Worm (Caenorhabditis elegans) whole organism, late embryonic: ENCODE measurements around the gene C14E2.5.

Experiments
- C08G9.2 ChIP-seq: sonication (generic microtip); optimal IDR thresholded peaks from 2 replicates; lab custom pipeline; 2016; ENCODE audit warnings: mild to moderate bottlenecking, missing genetic modification characterization, moderate library complexity, missing compliant biosample characterization
- C38D4.7 ChIP-seq: fragments of 200-800 bp; sonication (Bioruptor generic); optimal IDR thresholded peaks from 2 replicates; lab custom pipeline; 2018; ENCODE audit warnings: mild to moderate bottlenecking, missing genetic modification characterization, moderate library complexity, missing compliant biosample characterization
- K02D7.2 ChIP-seq: sonication (generic microtip); optimal IDR thresholded peaks from 2 replicates; lab custom pipeline; 2017; ENCODE audit warnings: mild to moderate bottlenecking, missing genetic modification characterization, missing compliant biosample characterization
- K09A11.1 ChIP-seq: sonication (generic microtip); optimal IDR thresholded peaks from 2 replicates; lab custom pipeline; 2017; ENCODE audit warnings: antibody characterized with exemption, mild to moderate bottlenecking, missing genetic modification characterization, missing compliant biosample characterization; ENCODE audit not compliant: insufficient read depth
- T23F11.4 ChIP-seq: fragments of 200-800 bp; sonication (Bioruptor generic); optimal IDR thresholded peaks from 2 replicates; lab custom pipeline; 2018; ENCODE audit warnings: mild to moderate bottlenecking, missing genetic modification characterization, missing compliant biosample characterization
- ahr-1 ChIP-seq: sonication (generic microtip); optimal IDR thresholded peaks from 2 replicates; lab custom pipeline; 2016; ENCODE audit warnings: missing genetic modification characterization, missing compliant biosample characterization
- ceh-14 ChIP-seq: sonication (generic microtip); optimal IDR thresholded peaks from 2 replicates; lab custom pipeline; 2016; ENCODE audit warnings: missing genotype, missing genetic modification characterization, missing compliant biosample characterization
- ceh-18 ChIP-seq: sonication (generic microtip); optimal IDR thresholded peaks from 2 replicates; lab custom pipeline; 2016; ENCODE audit warnings: missing genetic modification characterization, missing compliant biosample characterization
- ceh-19 ChIP-seq: fragments of 200-800 bp; sonication (Bioruptor generic); optimal IDR thresholded peaks from 2 replicates; lab custom pipeline; 2018; ENCODE audit warnings: mild to moderate bottlenecking, missing genetic modification characterization, missing compliant biosample characterization
- ceh-2 ChIP-seq: sonication (generic microtip); optimal IDR thresholded peaks from 2 replicates; lab custom pipeline; 2016; ENCODE audit warnings: missing genotype, missing genetic modification characterization, missing compliant biosample characterization
- ceh-22 ChIP-seq: sonication (generic microtip); optimal IDR thresholded peaks from 2 replicates; lab custom pipeline; 2017; ENCODE audit warnings: missing biosample characterization, missing genetic modification characterization
- ceh-24 ChIP-seq: sonication (generic microtip); optimal IDR thresholded peaks from 2 replicates; lab custom pipeline; 2016; ENCODE audit warnings: mild to moderate bottlenecking, missing genetic modification characterization, missing compliant biosample characterization
- ceh-31 ChIP-seq: sonication (generic microtip); optimal IDR thresholded peaks from 2 replicates; lab custom pipeline; 2016; ENCODE audit warnings: missing genetic modification characterization, missing compliant biosample characterization
- ceh-34 ChIP-seq: sonication (generic microtip); optimal IDR thresholded peaks from 2 replicates; lab custom pipeline; 2016; ENCODE audit warnings: mild to moderate bottlenecking, missing genetic modification characterization, missing compliant biosample characterization
- ceh-45 ChIP-seq: fragments of 200-800 bp; sonication (Bioruptor generic); IDR thresholded peaks from 2 replicates; pipeline ENCODE4 v1.3.6; 2022; ENCODE audit warnings: missing genetic modification reagents, missing genetic modification characterization, missing compliant biosample characterization
- ceh-9 ChIP-seq: sonication (generic microtip); optimal IDR thresholded peaks from 2 replicates; lab custom pipeline; 2016; ENCODE audit warnings: mild to moderate bottlenecking, missing genetic modification characterization, inconsistent platforms, missing compliant biosample characterization
- elt-2 ChIP-seq: sonication (generic microtip); optimal IDR thresholded peaks from 2 replicates; lab custom pipeline; 2016; ENCODE audit warnings: missing genetic modification reagents, missing genetic modification characterization, missing compliant biosample characterization
- elt-4 ChIP-seq: sonication (generic microtip); optimal IDR thresholded peaks from 2 replicates; lab custom pipeline; 2016; ENCODE audit warnings: missing genetic modification characterization, missing compliant biosample characterization
- ets-4 ChIP-seq: sonication (generic microtip); optimal IDR thresholded peaks from 2 replicates; lab custom pipeline; 2016; ENCODE audit warnings: missing genetic modification characterization, missing compliant biosample characterization
- fax-1 ChIP-seq: sonication (generic microtip); optimal IDR thresholded peaks from 2 replicates; lab custom pipeline; 2016; ENCODE audit warnings: missing genotype, missing genetic modification characterization, missing compliant biosample characterization
- fkh-10 ChIP-seq: fragments of 150-350 bp; optimal IDR thresholded peaks from 2 replicates; lab custom pipeline; 2014; ENCODE audit warnings: missing biosample characterization, missing genetic modification reagents, missing genetic modification characterization
- fkh-6 ChIP-seq: sonication (generic microtip); optimal IDR thresholded peaks from 2 replicates; lab custom pipeline; 2016; ENCODE audit warnings: missing genetic modification characterization, missing compliant biosample characterization
- hlh-13 ChIP-seq: fragments of 200-800 bp; sonication (Bioruptor generic); optimal IDR thresholded peaks from 2 replicates; lab custom pipeline; 2018; ENCODE audit warnings: mild to moderate bottlenecking, missing genetic modification characterization, missing compliant biosample characterization
- hlh-30 ChIP-seq: sonication (generic microtip); optimal IDR thresholded peaks from 2 replicates; lab custom pipeline; 2017; ENCODE audit warnings: antibody characterized with exemption, missing genetic modification characterization, missing compliant biosample characterization; ENCODE audit not compliant: insufficient read depth
- hlh-6 ChIP-seq: sonication (generic microtip); optimal IDR thresholded peaks from 2 replicates; lab custom pipeline; 2016; ENCODE audit warnings: missing genotype, missing genetic modification characterization, missing compliant biosample characterization
- lin-11 ChIP-seq: fragments of 200-800 bp; sonication (Bioruptor generic); optimal IDR thresholded peaks from 2 replicates; lab custom pipeline; 2018; ENCODE audit warnings: mild to moderate bottlenecking, missing genetic modification characterization, missing compliant biosample characterization
- mec-3 ChIP-seq: sonication (generic microtip); optimal IDR thresholded peaks from 2 replicates; lab custom pipeline; 2016; ENCODE audit warnings: borderline replicate concordance, missing genetic modification characterization, missing compliant biosample characterization
- nfya-1 ChIP-seq: sonication (generic microtip); optimal IDR thresholded peaks from 2 replicates; lab custom pipeline; 2017; ENCODE audit warnings: missing genetic modification characterization, mild to moderate bottlenecking, missing compliant biosample characterization, antibody characterized with exemption, moderate library complexity
- npax-4 ChIP-seq: sonication (generic microtip); optimal IDR thresholded peaks from 2 replicates; lab custom pipeline; 2016; ENCODE audit warnings: missing genetic modification characterization, missing compliant biosample characterization
- pag-3 ChIP-seq: sonication (generic microtip); optimal IDR thresholded peaks from 2 replicates; lab custom pipeline; 2016; ENCODE audit warnings: missing compliant biosample characterization, missing genetic modification characterization, borderline replicate concordance
- pha-2 ChIP-seq: sonication (generic microtip); optimal IDR thresholded peaks from 2 replicates; lab custom pipeline; 2017; ENCODE audit warnings: mild to moderate bottlenecking, missing genetic modification characterization, missing compliant biosample characterization
- pha-4 ChIP-seq: fragments of 150-350 bp; optimal IDR thresholded peaks from 2 replicates; lab custom pipeline; 2018; ENCODE audit warnings: missing biosample characterization, missing genetic modification reagents, missing genetic modification characterization
- pqm-1 ChIP-seq: sonication (generic microtip); optimal IDR thresholded peaks from 2 replicates; lab custom pipeline; 2016; ENCODE audit warnings: missing genetic modification characterization, missing compliant biosample characterization
- ref-2 ChIP-seq: sonication (generic microtip); optimal IDR thresholded peaks from 2 replicates; lab custom pipeline; 2016; ENCODE audit warnings: missing genetic modification characterization, missing compliant biosample characterization
- rnt-1 ChIP-seq: sonication (generic microtip); optimal IDR thresholded peaks from 2 replicates; lab custom pipeline; 2016; ENCODE audit warnings: missing genetic modification characterization, missing compliant biosample characterization
- sdc-2 ChIP-seq: sonication (generic microtip); optimal IDR thresholded peaks from 2 replicates; lab custom pipeline; 2016; ENCODE audit warnings: missing genotype, missing genetic modification characterization, missing compliant biosample characterization
- sox-2 ChIP-seq: fragments of 200-800 bp; sonication (Bioruptor generic); IDR thresholded peaks from 2 replicates; pipeline ENCODE4 v1.3.6; 2022; ENCODE audit warnings: missing genetic modification reagents, missing genetic modification characterization, missing compliant biosample characterization
- sox-4 ChIP-seq: sonication (generic microtip); optimal IDR thresholded peaks from 2 replicates; lab custom pipeline; 2017; ENCODE audit warnings: mild to moderate bottlenecking, missing genetic modification characterization, inconsistent platforms, missing compliant biosample characterization
- tbx-2 ChIP-seq: sonication (generic microtip); optimal IDR thresholded peaks from 2 replicates; lab custom pipeline; 2016; ENCODE audit warnings: missing genetic modification characterization, missing compliant biosample characterization
- tbx-7 ChIP-seq: sonication (generic microtip); optimal IDR thresholded peaks from 2 replicates; lab custom pipeline; 2016; ENCODE audit warnings: missing genotype, missing genetic modification characterization, missing compliant biosample characterization
- unc-42 ChIP-seq: sonication (generic microtip); optimal IDR thresholded peaks from 2 replicates; lab custom pipeline; 2016; ENCODE audit warnings: missing genotype, missing genetic modification characterization, missing compliant biosample characterization
- unc-55 ChIP-seq: sonication (generic microtip); optimal IDR thresholded peaks from 2 replicates; lab custom pipeline; 2017; ENCODE audit warnings: missing biosample characterization, missing genetic modification reagents, missing genetic modification characterization
- zip-5 ChIP-seq: sonication (generic microtip); optimal IDR thresholded peaks from 2 replicates; lab custom pipeline; 2016; ENCODE audit warnings: missing genetic modification characterization, missing compliant biosample characterization

C14E2.5 gene

ce11 chrX:1857777-1858176 is 32.6 kb upstream of the C14E2.5 start:
- no peak for TF ChIP-seq ceh-24 (tag; lab: Kevin White, UChicago)
- no peak for TF ChIP-seq elt-4 (tag; lab: Kevin White, UChicago)
- TF ChIP-seq ahr-1 (tag; lab: Kevin White, UChicago) = no peak
- TF ChIP-seq ceh-18 = no peak
- TF ChIP-seq elt-2 (tag; lab: Kevin White, UChicago) = no peak

- TF ChIP-seq ceh-31 (tag; lab: Kevin White, UChicago) (peak; percentile 84), hlh-30 (tag; lab: Kevin White, UChicago) (peak; percentile 36), tbx-7 (no peak), ceh-34 (peak; percentile 59), fkh-6 (tag; lab: Kevin White, UChicago) (peak; percentile 3), nfya-1 (tag; lab: Kevin White, UChicago) (peak; percentile 76), hlh-6 (no peak), zip-5 (no peak), ceh-45 (GFP tag; lab: Robert Waterston, UW) (no peak), fkh-10 (GFP tag; lab: Kevin White, UChicago) (peak; percentile 9), K02D7.2 (tag; lab: Kevin White, UChicago) (no peak), ref-2 (tag; lab: Kevin White, UChicago) (peak; percentile 74), sox-4 (no peak), ets-4 (no peak), unc-42 (tag; lab: Kevin White, UChicago) (peak; percentile 70), lin-11 (no peak), pag-3 (no peak), T23F11.4 (GFP tag; lab: Kevin White, UChicago) (peak; percentile 20), pha-4 (tag; lab: Kevin White, UChicago) (no peak), pha-2 (no peak), pqm-1 (tag; lab: Kevin White, UChicago) (peak; percentile 22), ceh-9 (tag; lab: Kevin White, UChicago) (no peak), ceh-18 (peak; percentile 65), hlh-13 (GFP tag; lab: Kevin White, UChicago) (no peak), ceh-19 (GFP tag; lab: Kevin White, UChicago) (peak; percentile 11), fax-1 (tag; lab: Kevin White, UChicago) (no peak), unc-55 (peak; percentile 55), ceh-14 (peak; percentile 16), sox-2 (no peak), ceh-2 (tag; lab: Kevin White, UChicago) (peak; percentile 44), tbx-2 (tag; lab: Kevin White, UChicago) (peak; percentile 66), mec-3 (tag; lab: Kevin White, UChicago) (no peak), ceh-22 (tag; lab: Kevin White, UChicago) (no peak), rnt-1 (no peak), sdc-2 (tag; lab: Kevin White, UChicago) (peak; percentile 94), npax-4 (tag; lab: Kevin White, UChicago) (no peak), elt-2 (tag; lab: Kevin White, UChicago) (peak; percentile 27), K09A11.1 (tag; lab: Kevin White, UChicago) (no peak), C38D4.7 (GFP tag; lab: Kevin White, UChicago) (no peak), C08G9.2 (tag; lab: Kevin White, UChicago) (peak; percentile 37)
Measured at ce11 chrX:1856160-1856559, 31.0 kb upstream of the C14E2.5 start, which contains the start of gene ceh-39. ceh-39 (minus strand) TSS chrX:1856172.
